Worm (Caenorhabditis elegans): ENCODE results near the gene pepm-1.

Gene pepm-1

DNA sequence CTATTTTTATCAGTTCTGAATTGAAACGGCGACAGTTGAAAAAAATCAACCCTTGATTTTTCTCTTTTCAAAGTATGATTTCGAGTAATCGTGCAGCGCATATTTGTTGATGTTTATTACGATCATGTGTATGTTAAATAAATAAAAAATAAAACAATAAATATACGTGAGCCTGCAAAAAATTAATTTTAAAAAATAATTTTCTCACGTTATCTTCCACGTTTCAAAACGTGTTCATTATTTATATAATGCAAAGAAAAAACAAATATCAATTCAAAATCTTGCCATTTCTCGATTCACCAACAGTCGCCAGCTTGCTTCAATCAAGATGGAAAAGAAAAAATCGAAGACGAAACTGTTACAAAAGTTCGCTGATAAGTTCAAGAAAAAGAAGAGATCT lies 45.7 kb upstream of the pepm-1 start, which contains the start of gene F40G12.10:
Gene F40G12.10, plus strand, starts transcription at position 301 of the 400 bp plus-strand sequence.
- TF ChIP-seq hlh-8 (tag; optimal IDR thresholded peaks at IDR 0.05) (no peak), ceh-30 (tag; optimal IDR thresholded peaks at IDR 0.05) (no peak), elt-4 (tag; optimal IDR thresholded peaks at IDR 0.05) (no peak), odd-2 (tag; optimal IDR thresholded peaks at IDR 0.05) (no peak), unc-86 (tag; optimal IDR thresholded peaks at IDR 0.05) (no peak), ref-2 (tag; optimal IDR thresholded peaks at IDR 0.05) (no peak), ahr-1 (tag; optimal IDR thresholded peaks at IDR 0.05) (no peak), syd-9 (tag; optimal IDR thresholded peaks at IDR 0.05) (no peak), rnt-1 (tag; optimal IDR thresholded peaks at IDR 0.05) (no peak), C38D4.7 (GFP tag; optimal IDR thresholded peaks at IDR 0.05) (no peak), npax-4 (tag; optimal IDR thresholded peaks at IDR 0.05) (no peak), pha-2 (tag; optimal IDR thresholded peaks at IDR 0.05) (no peak)

DNA sequence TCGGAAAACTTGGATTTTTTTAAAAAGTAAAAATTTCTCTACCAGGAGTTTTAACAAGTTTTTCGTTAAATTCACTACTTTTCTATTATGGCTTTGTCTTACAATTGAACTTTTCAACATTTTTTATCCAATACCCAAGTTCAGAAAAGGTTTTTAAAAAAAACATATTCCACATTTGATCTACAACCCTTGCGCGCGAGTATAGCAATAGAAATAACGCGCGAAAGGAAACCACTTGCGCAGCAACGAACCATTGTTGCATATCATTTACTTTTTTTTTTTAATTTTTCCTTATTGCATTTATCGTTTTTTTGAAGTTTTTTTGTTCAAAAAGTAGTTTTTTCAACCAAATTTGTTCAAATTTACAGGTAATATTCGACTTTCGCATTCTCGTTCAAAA lies 43.1 kb upstream of the pepm-1 start, which contains the start of gene F40G12.11:
Gene F40G12.11, plus strand, starts transcription at position 369 of the 400 bp plus-strand sequence.
- TF ChIP-seq rnt-1 (tag; optimal IDR thresholded peaks at IDR 0.05) (no peak), T23F11.4 (GFP tag; optimal IDR thresholded peaks at IDR 0.05) (no peak), Y22D7AL.16 (tag; optimal IDR thresholded peaks at IDR 0.05) (no peak), dve-1 (tag; optimal IDR thresholded peaks at IDR 0.05) (no peak)

DNA sequence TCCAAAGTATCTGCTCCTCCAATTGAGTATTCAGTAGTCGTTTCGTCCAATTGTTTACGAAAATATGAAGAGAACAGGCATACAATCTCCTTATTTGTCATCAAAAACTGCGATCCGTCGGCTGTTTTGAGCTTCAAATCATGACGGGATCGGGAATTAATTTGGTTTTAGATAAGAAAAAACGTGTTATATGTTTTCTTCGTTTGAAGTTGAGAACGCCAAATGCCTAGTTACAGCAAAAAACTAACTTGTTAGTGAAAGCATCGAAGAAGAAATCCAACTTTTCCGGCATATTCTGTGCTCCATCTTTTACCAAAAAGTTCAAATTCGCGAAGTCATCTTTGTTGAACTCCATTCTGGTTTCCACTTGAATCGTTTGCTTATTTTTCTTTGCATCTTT lies 39.5 kb upstream of the pepm-1 start, which contains the start of gene F14D7.1:
Gene F14D7.1, minus strand, starts transcription at position 101 of the 400 bp plus-strand sequence.
- TF ChIP-seq madf-2 (tag; optimal IDR thresholded peaks at IDR 0.05) = no peak
- TF ChIP-seq nhr-11 (tag; optimal IDR thresholded peaks at IDR 0.05) = no peak
- no peak for TF ChIP-seq unc-55 (GFP tag; optimal IDR thresholded peaks at IDR 0.05)
- TF ChIP-seq ahr-1 (tag; optimal IDR thresholded peaks at IDR 0.05) = no peak
- no peak for TF ChIP-seq pag-3 (tag; optimal IDR thresholded peaks at IDR 0.05; ENCODE audit: borderline replicate concordance)
- no peak for TF ChIP-seq ama-1 (optimal IDR thresholded peaks at IDR 0.05)
- no peak for TF ChIP-seq ref-2 (tag; optimal IDR thresholded peaks at IDR 0.05)
- TF ChIP-seq pros-1 (tag; optimal IDR thresholded peaks at IDR 0.05) = no peak
- no peak for TF ChIP-seq ceh-18 (tag; optimal IDR thresholded peaks at IDR 0.05)
- no peak for TF ChIP-seq odd-2 (tag; optimal IDR thresholded peaks at IDR 0.05)
- no peak for TF ChIP-seq npax-4 (tag; optimal IDR thresholded peaks at IDR 0.05)
- no peak for TF ChIP-seq fkh-6 (tag; optimal IDR thresholded peaks at IDR 0.05)
- TF ChIP-seq ceh-22 (tag; optimal IDR thresholded peaks at IDR 0.05) = no peak
- no peak for TF ChIP-seq dve-1 (tag; optimal IDR thresholded peaks at IDR 0.05)
- no peak for TF ChIP-seq zip-5 (tag; optimal IDR thresholded peaks at IDR 0.05)

DNA sequence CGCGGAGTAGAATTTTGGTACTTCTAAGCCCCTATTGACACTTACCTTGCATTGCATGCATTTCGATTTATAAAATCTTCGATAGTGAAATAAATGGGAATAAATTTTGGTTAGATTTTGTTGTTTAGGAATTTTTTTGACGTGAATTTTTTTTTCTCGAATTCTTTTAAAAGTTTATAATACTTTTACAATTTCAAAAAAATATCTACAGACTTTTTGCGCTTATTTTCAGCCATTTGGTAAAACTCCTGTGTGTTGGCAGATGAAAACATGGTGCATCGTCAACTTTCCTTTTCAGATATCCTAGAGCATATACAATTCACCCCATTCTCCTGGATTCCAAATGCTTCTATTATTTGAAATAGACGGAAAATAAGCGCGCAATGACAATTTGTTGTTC lies 38.3 kb upstream of the pepm-1 start, which contains the start of gene F14D7.18:
Gene F14D7.18, minus strand, starts transcription at position 101 of the 400 bp plus-strand sequence.
- no peak for TF ChIP-seq syd-9 (tag; optimal IDR thresholded peaks at IDR 0.05)
- no peak for TF ChIP-seq ceh-24 (tag; optimal IDR thresholded peaks at IDR 0.05)
- TF ChIP-seq fax-1 (tag; optimal IDR thresholded peaks at IDR 0.05) = no peak
- TF ChIP-seq ceh-31 (tag; optimal IDR thresholded peaks at IDR 0.05) = no peak
- no peak for TF ChIP-seq lim-6 (tag; optimal IDR thresholded peaks at IDR 0.05)
- TF ChIP-seq elt-4 (tag; optimal IDR thresholded peaks at IDR 0.05) = no peak
- no peak for TF ChIP-seq ceh-19 (GFP tag; optimal IDR thresholded peaks at IDR 0.05)
- no peak for TF ChIP-seq ahr-1 (tag; optimal IDR thresholded peaks at IDR 0.05)
- TF ChIP-seq unc-3 (GFP tag; conservative IDR thresholded peaks at IDR 0.05) = no peak
- TF ChIP-seq unc-3 (tag; optimal IDR thresholded peaks at IDR 0.05) = no peak
- TF ChIP-seq C38D4.7 (GFP tag; optimal IDR thresholded peaks at IDR 0.05) = no peak
- TF ChIP-seq pag-3 (tag; optimal IDR thresholded peaks at IDR 0.05; ENCODE audit: borderline replicate concordance) = no peak
- TF ChIP-seq ets-4 (tag; optimal IDR thresholded peaks at IDR 0.05) = no peak

DNA sequence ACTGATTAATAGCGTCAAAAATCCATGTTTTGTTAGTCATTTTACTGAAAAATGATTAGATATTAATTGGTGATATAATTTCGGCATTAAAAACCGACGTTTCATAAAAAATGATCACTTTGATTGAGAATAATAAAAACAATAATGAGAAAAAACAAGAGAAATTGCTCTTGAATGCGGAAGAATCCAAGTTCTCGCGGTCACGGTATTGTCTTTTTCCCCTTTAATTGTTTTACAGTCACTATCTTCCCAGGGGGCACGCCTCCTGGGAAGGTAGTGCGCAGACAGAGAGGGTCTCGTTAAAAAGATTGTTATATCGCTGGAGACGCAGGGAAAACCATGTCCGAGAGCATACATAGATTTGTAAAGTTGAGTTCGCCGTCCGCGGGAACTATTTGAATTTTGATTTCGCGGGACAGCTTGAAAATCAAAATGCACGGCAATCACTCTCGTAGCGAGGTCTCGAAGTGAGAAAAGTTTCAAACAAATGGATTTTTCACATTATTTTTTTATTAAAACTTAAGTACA lies 35.2 kb upstream of the pepm-1 start, which contains the start of gene F14D7.2:
Gene F14D7.2, minus strand, starts transcription at position 51 of the 528 bp plus-strand sequence.
- TF ChIP-seq elt-2 (tag; optimal IDR thresholded peaks at IDR 0.05) = no peak
- no peak for TF ChIP-seq pros-1 (tag; optimal IDR thresholded peaks at IDR 0.05)
- TF ChIP-seq unc-55 (GFP tag; optimal IDR thresholded peaks at IDR 0.05) = no peak
- no peak for TF ChIP-seq ceh-34 (tag; optimal IDR thresholded peaks at IDR 0.05)
- no peak for TF ChIP-seq nhr-232 (tag; optimal IDR thresholded peaks at IDR 0.05)
- no peak for TF ChIP-seq hlh-6 (tag; optimal IDR thresholded peaks at IDR 0.05)
- TF ChIP-seq F13H6.1 (tag; optimal IDR thresholded peaks at IDR 0.05) = no peak
- no peak for TF ChIP-seq fkh-10 (GFP tag; optimal IDR thresholded peaks at IDR 0.05)
- TF ChIP-seq dve-1 (tag; optimal IDR thresholded peaks at IDR 0.05) = no peak
- TF ChIP-seq nhr-11 (tag; optimal IDR thresholded peaks at IDR 0.05) = no peak
- no peak for TF ChIP-seq mec-3 (tag; optimal IDR thresholded peaks at IDR 0.05; ENCODE audit: borderline replicate concordance)
- TF ChIP-seq sdc-2 (tag; optimal IDR thresholded peaks at IDR 0.05) = no peak
- TF ChIP-seq ceh-31 (tag; optimal IDR thresholded peaks at IDR 0.05) = no peak
- no peak for TF ChIP-seq unc-3 (GFP tag; conservative IDR thresholded peaks at IDR 0.05)
- no peak for TF ChIP-seq unc-3 (tag; optimal IDR thresholded peaks at IDR 0.05)
- TF ChIP-seq gmeb-2 (tag; optimal IDR thresholded peaks at IDR 0.05) = no peak
- TF ChIP-seq lim-6 (tag; optimal IDR thresholded peaks at IDR 0.05) = no peak
- no peak for TF ChIP-seq tbx-7 (tag; optimal IDR thresholded peaks at IDR 0.05)

All from whole organism, late embryonic.